Worm (Caenorhabditis elegans) whole organism, L4 larva: ENCODE data around the gene soc-1.

Source experiments
- duxl-1 ChIP-seq: sonication (generic microtip); optimal IDR thresholded peaks from 2 replicates; lab custom pipeline; 2016; ENCODE audit warnings: mild to moderate bottlenecking, missing genetic modification characterization, moderate library complexity, missing compliant biosample characterization; ENCODE audit not compliant: poor library complexity
- jun-1 ChIP-seq: fragments of 150-350 bp; optimal IDR thresholded peaks from 2 replicates; lab custom pipeline; 2014; ENCODE audit warnings: missing biosample characterization, missing genetic modification reagents, missing genetic modification characterization
- lin-39 ChIP-seq: fragments of 150-350 bp; optimal IDR thresholded peaks from 2 replicates; lab custom pipeline; 2014; ENCODE audit warnings: missing biosample characterization, missing genetic modification reagents, missing genetic modification characterization
- mep-1 ChIP-seq: fragments of 150-350 bp; sonication (generic microtip); optimal IDR thresholded peaks from 3 replicates; lab custom pipeline; 2014; ENCODE audit warnings: missing biosample characterization, missing genetic modification characterization
- mes-2 ChIP-seq: sonication (generic microtip); optimal IDR thresholded peaks from 2 replicates; lab custom pipeline; 2016; ENCODE audit warnings: missing genotype, mild to moderate bottlenecking, missing genetic modification characterization, missing compliant biosample characterization; ENCODE audit not compliant: poor library complexity, severe bottlenecking
- nhr-237 ChIP-seq: sonication (generic microtip); optimal IDR thresholded peaks from 2 replicates; lab custom pipeline; 2017; ENCODE audit warnings: missing biosample characterization, missing genetic modification characterization
- nhr-28 ChIP-seq: fragments of 150-350 bp; optimal IDR thresholded peaks from 2 replicates; lab custom pipeline; 2014; ENCODE audit warnings: missing biosample characterization, missing genetic modification characterization
- nhr-76 ChIP-seq: fragments of 150-350 bp; optimal IDR thresholded peaks from 2 replicates; lab custom pipeline; 2014; ENCODE audit warnings: missing biosample characterization, missing genetic modification characterization
- skn-1 ChIP-seq: fragments of 150-350 bp; optimal IDR thresholded peaks from 2 replicates; lab custom pipeline; 2014; ENCODE audit warnings: missing biosample characterization, missing genetic modification characterization
- unc-39 ChIP-seq: sonication (generic microtip); optimal IDR thresholded peaks from 2 replicates; lab custom pipeline; 2017; ENCODE audit warnings: missing biosample characterization, missing genetic modification characterization
- unc-62 ChIP-seq, 3 experiments: fragments of 150-350 bp in 1 of 3; sonication (generic microtip); optimal IDR thresholded peaks in 2 of 3; peaks in 1 of 3; 1 replicate in 1 of 3; 2 replicates in 2 of 3; lab custom pipeline; 2014 to 2017; ENCODE audit warnings: missing biosample characterization in 3 of 3, missing genetic modification characterization in 3 of 3, missing genetic modification reagents in 3 of 3, missing genotype in 1 of 3
- zag-1 ChIP-seq: fragments of 150-350 bp; optimal IDR thresholded peaks from 2 replicates; lab custom pipeline; 2014; ENCODE audit warnings: missing biosample characterization, missing genetic modification characterization
- ztf-11 ChIP-seq: fragments of 150-350 bp; optimal IDR thresholded peaks from 2 replicates; lab custom pipeline; 2014; ENCODE audit warnings: missing biosample characterization, missing genetic modification characterization
- ztf-7 ChIP-seq: fragments of 150-350 bp; optimal IDR thresholded peaks from 2 replicates; lab custom pipeline; 2014; ENCODE audit warnings: missing biosample characterization, missing genetic modification characterization

ce11 chrV:4606828-4607227, 35.9 kb upstream of the soc-1 start, which contains the start of gene txt-6:
- no peak for TF ChIP-seq jun-1 (tag; lab: Kevin White, UChicago)
- no peak for TF ChIP-seq lin-39 (tag; lab: Kevin White, UChicago)
- TF ChIP-seq ztf-11 = no peak
- TF ChIP-seq unc-39 (tag; lab: Kevin White, UChicago) = no peak
- TF ChIP-seq skn-1 (tag; lab: Kevin White, UChicago) = no peak
- no peak for TF ChIP-seq mep-1
- TF ChIP-seq nhr-237 (tag; lab: Kevin White, UChicago) = no peak
- no peak for TF ChIP-seq nhr-76 (tag; lab: Kevin White, UChicago)
- TF ChIP-seq nhr-28 (tag; lab: Kevin White, UChicago) = no peak
- TF ChIP-seq zag-1 (tag; lab: Kevin White, UChicago) = no peak
- TF ChIP-seq duxl-1 (tag; lab: Kevin White, UChicago) = no peak
- TF ChIP-seq ztf-7 = no peak
- no peak for TF ChIP-seq unc-62 (GFP tag; optimal IDR thresholded peaks at IDR 0.05 in 1 of 2; lab: Kevin White, UChicago)
- no peak for TF ChIP-seq unc-62 (tag; optimal IDR thresholded peaks at IDR 0.05; lab: Kevin White, UChicago)
- TF ChIP-seq mes-2 = no peak
